Fruit fly (Drosophila melanogaster) whole organism, wandering third instar larva: Measurements from ENCODE around the gene CG15625.

Experiments used
- Abd-B ChIP-seq: fragments of >200 bp; optimal IDR thresholded peaks from 2 replicates; lab custom pipeline; 2017; ENCODE audit warnings: missing biosample characterization, missing genetic modification characterization
- CG32264 ChIP-seq: fragments of 200-800 bp; sonication (Bioruptor generic); optimal IDR thresholded peaks from 2 replicates; lab custom pipeline; 2016; ENCODE audit warnings: missing biosample characterization, missing genetic modification characterization
- CrebA ChIP-seq: fragments of 200-800 bp; sonication (Bioruptor generic); optimal IDR thresholded peaks from 2 replicates; lab custom pipeline; 2016; ENCODE audit warnings: missing biosample characterization, mild to moderate bottlenecking, missing genetic modification characterization, borderline replicate concordance
- Dfd ChIP-seq: fragments of >200 bp; optimal IDR thresholded peaks from 2 replicates; lab custom pipeline; 2017; ENCODE audit warnings: missing biosample characterization, missing genetic modification characterization
- Dif ChIP-seq: fragments of 200-275, 200-300 bp; sonication (Bioruptor generic); optimal IDR thresholded peaks from 2 replicates; lab custom pipeline; 2018; ENCODE audit warnings: missing biosample characterization, missing genetic modification characterization; ENCODE audit not compliant: partially characterized antibody
- GATAd ChIP-seq: sonication (Bioruptor generic); optimal IDR thresholded peaks from 2 replicates; lab custom pipeline; 2016; ENCODE audit warnings: missing biosample characterization, missing genetic modification characterization
- Hnf4 ChIP-seq: fragments of 200-800 bp; sonication (Bioruptor generic); optimal IDR thresholded peaks from 2 replicates; lab custom pipeline; 2016; ENCODE audit warnings: missing biosample characterization, mild to moderate bottlenecking, missing genetic modification characterization
- Hr78 ChIP-seq: fragments of >200 bp; optimal IDR thresholded peaks from 2 replicates; lab custom pipeline; 2017; ENCODE audit warnings: missing biosample characterization, missing genetic modification characterization
- Hr83 ChIP-seq: fragments of 200-300 bp; sonication (Bioruptor generic); optimal IDR thresholded peaks from 2 replicates; lab custom pipeline; 2016; ENCODE audit warnings: missing biosample characterization, mild to moderate bottlenecking, missing genetic modification characterization, moderate library complexity; ENCODE audit not compliant: poor library complexity, severe bottlenecking
- Jra ChIP-seq: sonication (Bioruptor generic); optimal IDR thresholded peaks from 2 replicates; lab custom pipeline; 2016; ENCODE audit warnings: missing biosample characterization, missing genetic modification characterization
- Mio ChIP-seq: sonication (Bioruptor generic); optimal IDR thresholded peaks from 2 replicates; lab custom pipeline; 2016; ENCODE audit warnings: missing biosample characterization, missing genetic modification characterization
- Myc ChIP-seq: fragments of >200 bp; optimal IDR thresholded peaks from 2 replicates; lab custom pipeline; 2017
- N ChIP-seq: fragments of >200 bp; optimal IDR thresholded peaks from 2 replicates; lab custom pipeline; 2018; ENCODE audit warnings: missing biosample characterization, missing external identifiers, missing genetic modification characterization
- OdsH ChIP-seq: fragments of 200-800 bp; sonication (Bioruptor generic); optimal IDR thresholded peaks from 2 replicates; lab custom pipeline; 2016; ENCODE audit warnings: missing biosample characterization, mild to moderate bottlenecking, missing genetic modification characterization
- Rel ChIP-seq, 2 experiments: fragments of 200-800 bp; sonication (Bioruptor generic) in 1 of 2; optimal IDR thresholded peaks; 2 replicates in 1 of 2; 3 replicates in 1 of 2; lab custom pipeline; 2016 to 2019; ENCODE audit warnings: mild to moderate bottlenecking in 2 of 2, missing biosample characterization in 2 of 2, missing genetic modification characterization in 2 of 2, moderate library complexity in 1 of 2
- Sp1 ChIP-seq: fragments of 200-800 bp; sonication (Bioruptor generic); optimal IDR thresholded peaks from 3 replicates; lab custom pipeline; 2019; ENCODE audit warnings: missing biosample characterization, mild to moderate bottlenecking, missing genetic modification characterization, moderate library complexity
- br ChIP-seq: fragments of 200-800 bp; sonication (Bioruptor generic); optimal IDR thresholded peaks from 2 replicates; lab custom pipeline; 2016; ENCODE audit warnings: missing biosample characterization, missing genetic modification characterization
- brk ChIP-seq: fragments of 200-800 bp; sonication (Bioruptor generic); optimal IDR thresholded peaks from 2 replicates; lab custom pipeline; 2016; ENCODE audit warnings: missing biosample characterization, mild to moderate bottlenecking, missing genetic modification characterization
- dsf ChIP-seq: sonication (Bioruptor generic); optimal IDR thresholded peaks from 2 replicates; lab custom pipeline; 2016; ENCODE audit warnings: missing biosample characterization, missing genetic modification characterization, borderline replicate concordance
- ey ChIP-seq: fragments of 200-800 bp; sonication (Bioruptor generic); optimal IDR thresholded peaks from 2 replicates; lab custom pipeline; 2016; ENCODE audit warnings: missing biosample characterization, missing genetic modification characterization
- foxo ChIP-seq, 2 experiments: fragments of 200-800 bp; sonication (Bioruptor generic); optimal IDR thresholded peaks; 2 replicates in 1 of 2; 3 replicates in 1 of 2; lab custom pipeline; 2016 to 2017; ENCODE audit warnings: missing biosample characterization in 2 of 2, missing genetic modification characterization in 2 of 2
- fru ChIP-seq: fragments of 200-800 bp; sonication (Bioruptor generic); optimal IDR thresholded peaks from 3 replicates; lab custom pipeline; 2016; ENCODE audit warnings: missing biosample characterization, mild to moderate bottlenecking, missing genetic modification characterization
- h ChIP-seq: fragments of 200-800 bp; sonication (Bioruptor generic); optimal IDR thresholded peaks from 3 replicates; lab custom pipeline; 2016; ENCODE audit warnings: missing biosample characterization, mild to moderate bottlenecking, missing genetic modification characterization
- jim ChIP-seq: fragments of 175-275, 200-325 bp; sonication (Bioruptor generic); optimal IDR thresholded peaks from 2 replicates; lab custom pipeline; 2016; ENCODE audit warnings: missing biosample characterization, mild to moderate bottlenecking, missing genetic modification characterization
- pan ChIP-seq: fragments of >200 bp; optimal IDR thresholded peaks from 2 replicates; lab custom pipeline; 2017
- psq ChIP-seq: fragments of 200-800 bp; sonication (Bioruptor generic); optimal IDR thresholded peaks from 3 replicates; lab custom pipeline; 2017; ENCODE audit warnings: missing biosample characterization, mild to moderate bottlenecking, missing genetic modification characterization, moderate library complexity
- rgr ChIP-seq: fragments of 200-800 bp; sonication (Bioruptor generic); optimal IDR thresholded peaks from 3 replicates; lab custom pipeline; 2016; ENCODE audit warnings: missing biosample characterization, mild to moderate bottlenecking, missing genetic modification characterization
- sage ChIP-seq: fragments of 200-800 bp; sonication (Bioruptor generic); optimal IDR thresholded peaks from 2 replicates; lab custom pipeline; 2016; ENCODE audit warnings: missing biosample characterization, mild to moderate bottlenecking, missing genetic modification characterization
- sv ChIP-seq: fragments of 200-800 bp; sonication (Bioruptor generic); optimal IDR thresholded peaks from 3 replicates; lab custom pipeline; 2016; ENCODE audit warnings: missing biosample characterization, missing genetic modification characterization
- tai ChIP-seq: sonication (Bioruptor generic); optimal IDR thresholded peaks from 2 replicates; lab custom pipeline; 2016; ENCODE audit warnings: missing biosample characterization, missing genetic modification characterization
- usp ChIP-seq: fragments of >200 bp; optimal IDR thresholded peaks from 2 replicates; lab custom pipeline; 2017; ENCODE audit warnings: missing biosample characterization, missing genetic modification characterization
- woc ChIP-seq: sonication (Bioruptor generic); optimal IDR thresholded peaks from 2 replicates; lab custom pipeline; 2016; ENCODE audit warnings: missing biosample characterization, mild to moderate bottlenecking, missing genetic modification characterization

The CG15625 gene

dm6 chr2L:4865400-4865799 is 24.4 kb upstream of the CG15625 start:
- TF ChIP-seq Dfd (peak; percentile 85), N (GFP tag; lab: Kevin White, UChicago) (no peak)
- TF ChIP-seq, all 38 proteins: peak for 1

DNA sequence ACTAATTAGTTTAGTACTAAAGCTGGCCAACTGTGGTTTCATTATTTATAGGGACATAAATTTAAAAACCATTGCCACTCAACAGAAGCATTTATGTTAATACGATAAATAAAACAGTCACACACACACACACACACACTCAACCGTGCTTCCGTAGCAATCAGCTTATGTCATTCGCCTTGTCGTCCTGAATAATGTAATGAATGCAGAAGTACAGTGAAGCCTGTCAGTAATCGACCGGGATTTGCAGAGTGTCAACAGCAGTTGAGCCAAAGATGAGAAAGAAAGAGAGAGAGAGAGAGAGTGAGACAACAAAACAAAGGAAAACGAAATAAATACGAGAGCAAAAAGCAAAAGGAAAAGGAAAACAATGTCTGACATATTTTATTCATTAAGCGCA is 21.4 kb upstream of the CG15625 start:
- TF ChIP-seq Myc (lab: Kevin White, UChicago), result no peak
- TF ChIP-seq br (GFP tag; lab: Kevin White, UChicago), result no peak
- no peak for TF ChIP-seq OdsH (GFP tag; lab: Kevin White, UChicago)
- TF ChIP-seq Dfd, result no peak
- TF ChIP-seq sv (GFP tag; lab: Kevin White, UChicago), result no peak
- TF ChIP-seq rgr (GFP tag; lab: Kevin White, UChicago), result no peak
- TF ChIP-seq Jra (GFP tag; lab: Kevin White, UChicago), result no peak
- no peak for TF ChIP-seq foxo (GFP tag; optimal IDR thresholded peaks at IDR 0.05; lab: Kevin White, UChicago)
- no peak for TF ChIP-seq jim
- TF ChIP-seq Hr78, result no peak
- no peak for TF ChIP-seq brk (GFP tag; lab: Kevin White, UChicago)
- TF ChIP-seq CG32264 (GFP tag; lab: Kevin White, UChicago), result no peak
- TF ChIP-seq Hnf4 (GFP tag; lab: Kevin White, UChicago), result no peak
- TF ChIP-seq CrebA (GFP tag; lab: Kevin White, UChicago), result no peak
- TF ChIP-seq ey, result no peak

DNA sequence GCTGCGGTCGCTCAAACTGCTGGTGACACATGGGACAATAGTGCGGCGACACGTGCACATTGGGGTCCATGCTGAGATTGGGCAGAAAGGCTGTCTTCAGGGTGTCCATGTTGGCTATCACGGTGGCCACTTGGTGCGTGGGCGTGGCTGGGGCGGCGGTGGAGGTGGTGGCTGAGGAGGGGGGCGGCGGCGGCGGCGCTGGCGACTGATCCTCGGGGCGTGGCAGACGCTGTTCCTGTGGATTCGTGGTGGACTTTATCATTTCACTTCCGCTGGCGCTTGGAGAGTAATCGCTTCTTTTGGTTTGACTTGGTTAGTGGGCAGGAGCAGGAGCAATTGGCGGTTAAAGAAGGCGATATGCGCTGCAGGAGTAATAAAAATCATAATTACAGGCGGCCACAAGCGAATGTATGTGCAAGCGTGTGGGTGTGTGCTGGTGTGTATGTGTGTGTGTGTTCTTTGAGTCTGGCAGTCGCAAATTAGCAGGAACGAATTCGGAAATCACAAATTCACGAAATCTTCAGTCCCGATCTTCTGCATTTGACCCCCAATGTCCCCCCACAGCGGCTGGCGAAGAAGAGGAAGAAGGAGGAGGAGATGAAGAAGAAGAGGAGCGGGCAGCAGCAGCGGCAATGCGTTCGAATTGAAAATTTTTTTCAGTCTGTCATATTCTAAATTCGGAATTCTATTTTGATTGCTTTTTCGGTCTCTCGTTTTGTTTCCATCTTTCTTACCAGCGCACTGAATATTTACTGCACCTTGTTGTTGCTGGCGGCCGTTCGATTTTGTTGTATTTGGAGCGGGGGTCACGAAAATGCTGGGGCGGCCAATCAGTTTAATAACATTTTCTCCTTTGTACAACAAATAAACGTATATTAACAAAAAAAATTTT is 7.4 kb upstream of the CG15625 start:
- no peak for TF ChIP-seq Rel (GFP tag; optimal IDR thresholded peaks at IDR 0.05; lab: Kevin White, UChicago)
- peak; percentile 49 for TF ChIP-seq Rel (tag; optimal IDR thresholded peaks at IDR 0.05; lab: Kevin White, UChicago)
- TF ChIP-seq psq (GFP tag; lab: Kevin White, UChicago), result peak; percentile 75
- no peak for TF ChIP-seq N (GFP tag; lab: Kevin White, UChicago)
- TF ChIP-seq pan (lab: Kevin White, UChicago), result no peak
- no peak for TF ChIP-seq br (GFP tag; lab: Kevin White, UChicago)
- TF ChIP-seq woc (GFP tag; lab: Kevin White, UChicago), result no peak
- TF ChIP-seq Hr83 (GFP tag; lab: Kevin White, UChicago), result no peak
- no peak for TF ChIP-seq fru (GFP tag; lab: Kevin White, UChicago)
- no peak for TF ChIP-seq dsf (GFP tag; lab: Kevin White, UChicago)
- peak; percentile 91 for TF ChIP-seq Dfd
- TF ChIP-seq brk (GFP tag; lab: Kevin White, UChicago), result no peak
- TF ChIP-seq OdsH (GFP tag; lab: Kevin White, UChicago), result no peak
- TF ChIP-seq Sp1, result no peak
- TF ChIP-seq ey, result no peak
- TF ChIP-seq CrebA (GFP tag; lab: Kevin White, UChicago), result no peak
- TF ChIP-seq Mio, result no peak
- TF ChIP-seq h (GFP tag; lab: Kevin White, UChicago), result no peak
- no peak for TF ChIP-seq Hnf4 (GFP tag; lab: Kevin White, UChicago)
- no peak for TF ChIP-seq usp (GFP tag; lab: Kevin White, UChicago)
- TF ChIP-seq GATAd, result no peak

dm6 chr2L:4883023-4883392 is 6.8 kb upstream of the CG15625 start, which contains the start of the genes Cf2 and CG3008:
TSS of gene Cf2 (minus strand) at chr2L:4883107.
TSS of gene CG3008 (plus strand) at chr2L:4883298.
- TF ChIP-seq Hr83 (GFP tag; lab: Kevin White, UChicago) (no peak), tai (GFP tag; lab: Kevin White, UChicago) (peak; percentile 51), Abd-B (GFP tag; lab: Kevin White, UChicago) (no peak), GATAd (no peak), CG32264 (GFP tag; lab: Kevin White, UChicago) (no peak), dsf (GFP tag; lab: Kevin White, UChicago) (no peak), Dif (GFP tag; lab: Kevin White, UChicago) (no peak), brk (GFP tag; lab: Kevin White, UChicago) (peak; percentile 25), N (GFP tag; lab: Kevin White, UChicago) (no peak), h (GFP tag; lab: Kevin White, UChicago) (peak; percentile 25), Hnf4 (GFP tag; lab: Kevin White, UChicago) (peak; percentile 26), psq (GFP tag; lab: Kevin White, UChicago) (peak; percentile 69), Jra (GFP tag; lab: Kevin White, UChicago) (peak; percentile 29), sage (GFP tag; lab: Kevin White, UChicago) (peak; percentile 53)
